Fruit fly (Drosophila melanogaster) whole organism, adult: ENCODE results near the gene Trm7-32.

Experiments used
- CG7101 ChIP-seq: fragments of 200-800 bp; sonication (Bioruptor generic); optimal IDR thresholded peaks from 2 replicates; lab custom pipeline; 2018; ENCODE audit warnings: missing biosample characterization, mild to moderate bottlenecking, missing genetic modification characterization, moderate library complexity
- Clk ChIP-seq: fragments of 200-800 bp; sonication (Bioruptor generic); optimal IDR thresholded peaks from 2 replicates; lab custom pipeline; 2017; ENCODE audit warnings: missing biosample characterization, missing genetic modification characterization
- bab1 ChIP-seq: fragments of 200-800 bp; sonication (Bioruptor generic); optimal IDR thresholded peaks from 3 replicates; lab custom pipeline; 2019; ENCODE audit warnings: missing biosample characterization, mild to moderate bottlenecking, missing genetic modification characterization, moderate library complexity

DNA sequence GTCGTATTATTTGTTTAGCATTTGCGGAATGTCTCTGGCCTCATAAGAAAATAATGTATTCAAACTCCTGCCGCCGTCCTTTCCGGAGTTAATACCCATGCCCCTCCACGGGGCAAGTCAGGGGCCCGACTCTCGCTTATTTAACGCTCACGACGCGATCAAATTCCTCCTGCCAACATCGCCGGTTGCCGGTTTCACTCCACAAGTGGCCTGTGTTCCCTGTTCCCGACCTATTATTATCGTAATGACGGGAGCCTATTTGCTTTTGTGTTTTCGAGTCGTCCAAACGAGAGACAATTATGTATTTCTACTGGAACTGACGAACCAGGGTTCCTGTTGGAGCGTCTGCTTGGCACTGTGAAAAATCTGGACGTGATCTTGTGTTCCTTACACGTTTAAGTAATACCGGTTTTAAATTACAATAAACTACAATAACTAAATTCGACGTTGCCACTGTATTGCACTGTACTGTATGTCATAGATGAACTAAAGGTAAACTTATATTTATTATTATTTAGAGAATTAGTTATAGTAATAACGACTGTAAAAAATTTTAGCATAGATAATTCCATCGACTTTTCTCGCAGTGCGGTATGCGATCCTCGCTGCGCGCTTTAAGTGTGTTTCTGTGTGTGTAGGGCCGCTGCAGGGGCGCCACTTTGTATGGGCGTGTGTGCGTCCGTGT lies 12.1 kb downstream of the Trm7-32 start:
- TF ChIP-seq bab1 (GFP tag; lab: Kevin White, UChicago): no peak
- no peak for TF ChIP-seq CG7101 (tag; lab: Kevin White, UChicago)
- TF ChIP-seq Clk: no peak
